Worm (Caenorhabditis elegans) whole organism, L1 larva: ENCODE results near the gene C45G9.2.

Experiments
- C34B4.2 ChIP-seq: sonication (generic microtip); optimal IDR thresholded peaks from 2 replicates; lab custom pipeline; 2017; ENCODE audit warnings: mild to moderate bottlenecking, missing genetic modification characterization, missing compliant biosample characterization
- F16B12.6 ChIP-seq: fragments of 150-350 bp; optimal IDR thresholded peaks from 2 replicates; lab custom pipeline; 2014; ENCODE audit warnings: missing biosample characterization, missing genetic modification characterization
- Y116A8C.19 ChIP-seq: sonication (generic microtip); optimal IDR thresholded peaks from 2 replicates; lab custom pipeline; 2016; ENCODE audit warnings: missing compliant biosample characterization, missing genetic modification characterization, borderline replicate concordance
- alr-1 ChIP-seq: fragments of 200-800 bp; sonication (Bioruptor generic); optimal IDR thresholded peaks from 2 replicates; lab custom pipeline; 2018; ENCODE audit warnings: borderline replicate concordance, mild to moderate bottlenecking, missing genetic modification characterization, missing compliant biosample characterization
- aly-2 ChIP-seq: fragments of 150-350 bp; optimal IDR thresholded peaks from 2 replicates; lab custom pipeline; 2014; ENCODE audit warnings: missing biosample characterization, missing genetic modification characterization
- blmp-1 ChIP-seq: fragments of 150-350 bp; optimal IDR thresholded peaks from 2 replicates; lab custom pipeline; 2014; ENCODE audit warnings: missing biosample characterization, missing genetic modification characterization
- ceh-88 ChIP-seq: fragments of 200-800 bp; sonication (Bioruptor generic); IDR thresholded peaks from 2 replicates; pipeline ENCODE4 v1.3.6; 2022; ENCODE audit warnings: missing genetic modification characterization, missing compliant biosample characterization
- ces-1 ChIP-seq: fragments of 150-350 bp; optimal IDR thresholded peaks from 2 replicates; lab custom pipeline; 2014; ENCODE audit warnings: missing biosample characterization, missing genetic modification reagents, missing genetic modification characterization
- efl-3 ChIP-seq: fragments of 200-800 bp; sonication (Bioruptor generic); optimal IDR thresholded peaks from 2 replicates; lab custom pipeline; 2018; ENCODE audit warnings: mild to moderate bottlenecking, missing genetic modification characterization, missing compliant biosample characterization
- egl-13 ChIP-seq: sonication (generic microtip); optimal IDR thresholded peaks from 2 replicates; lab custom pipeline; 2016; ENCODE audit warnings: missing genotype, missing genetic modification reagents, missing genetic modification characterization, missing compliant biosample characterization
- ets-5 ChIP-seq: fragments of 200-800 bp; sonication (Bioruptor generic); IDR thresholded peaks from 2 replicates; pipeline ENCODE4 v1.3.6; 2022; ENCODE audit warnings: missing genetic modification characterization, missing compliant biosample characterization
- fos-1 ChIP-seq: fragments of 150-350 bp; optimal IDR thresholded peaks from 2 replicates; lab custom pipeline; 2014; ENCODE audit warnings: missing biosample characterization, missing genetic modification characterization
- hlh-17 ChIP-seq: fragments of 200-800 bp; sonication (Bioruptor generic); optimal IDR thresholded peaks from 2 replicates; lab custom pipeline; 2018; ENCODE audit warnings: missing genetic modification characterization, mild to moderate bottlenecking, missing compliant biosample characterization, moderate library complexity, borderline replicate concordance
- hlh-4 ChIP-seq: sonication (generic microtip); optimal IDR thresholded peaks from 2 replicates; lab custom pipeline; 2016; ENCODE audit warnings: mild to moderate bottlenecking, missing genetic modification characterization, missing compliant biosample characterization
- hpl-2 ChIP-seq: fragments of 150-350 bp; optimal IDR thresholded peaks from 2 replicates; lab custom pipeline; 2014; ENCODE audit warnings: missing biosample characterization, missing genetic modification reagents, missing genetic modification characterization
- irx-1 ChIP-seq: sonication (generic microtip); optimal IDR thresholded peaks from 2 replicates; lab custom pipeline; 2016; ENCODE audit warnings: missing genetic modification characterization, missing compliant biosample characterization
- isw-1 ChIP-seq: fragments of 200-800 bp; sonication (Bioruptor generic); IDR thresholded peaks from 2 replicates; pipeline ENCODE4 v1.3.6; 2022; ENCODE audit warnings: missing genetic modification characterization, missing compliant biosample characterization
- jun-1 ChIP-seq: fragments of 150-350 bp; optimal IDR thresholded peaks from 2 replicates; lab custom pipeline; 2014; ENCODE audit warnings: missing biosample characterization, missing genetic modification reagents, missing genetic modification characterization
- lin-13 ChIP-seq: fragments of 150-350 bp; optimal IDR thresholded peaks from 2 replicates; lab custom pipeline; 2014; ENCODE audit warnings: missing biosample characterization, missing genetic modification reagents, missing genetic modification characterization
- lin-14 ChIP-seq: fragments of 200-800 bp; sonication (Bioruptor generic); optimal IDR thresholded peaks from 2 replicates; lab custom pipeline; 2018; ENCODE audit warnings: mild to moderate bottlenecking, missing genetic modification characterization, moderate library complexity, missing compliant biosample characterization
- lin-39 ChIP-seq: fragments of 150-350 bp; optimal IDR thresholded peaks from 2 replicates; lab custom pipeline; 2014; ENCODE audit warnings: missing biosample characterization, missing genetic modification reagents, missing genetic modification characterization
- lir-3 ChIP-seq: sonication (generic microtip); optimal IDR thresholded peaks from 2 replicates; lab custom pipeline; 2016; ENCODE audit warnings: mild to moderate bottlenecking, missing genetic modification characterization, moderate library complexity, missing compliant biosample characterization; ENCODE audit not compliant: poor library complexity
- lsy-2 ChIP-seq, 2 experiments: fragments of 150-350 bp; optimal IDR thresholded peaks; 2 replicates each; lab custom pipeline; 2014; ENCODE audit warnings: missing biosample characterization in 2 of 2, missing genetic modification characterization in 2 of 2
- mab-9 ChIP-seq: fragments of 200-800 bp; sonication (Bioruptor generic); IDR thresholded peaks from 2 replicates; pipeline ENCODE4 v1.3.6; 2022; ENCODE audit warnings: missing genetic modification reagents, missing genetic modification characterization, missing compliant biosample characterization
- mep-1 ChIP-seq: fragments of 150-350 bp; optimal IDR thresholded peaks from 2 replicates; lab custom pipeline; 2014; ENCODE audit warnings: missing biosample characterization, missing genetic modification characterization
- nhr-12 ChIP-seq: sonication (generic microtip); optimal IDR thresholded peaks from 2 replicates; lab custom pipeline; 2017; ENCODE audit warnings: missing biosample characterization, missing genetic modification characterization
- nhr-20 ChIP-seq: sonication (generic microtip); optimal IDR thresholded peaks from 2 replicates; lab custom pipeline; 2016; ENCODE audit warnings: mild to moderate bottlenecking, missing genetic modification characterization, missing compliant biosample characterization
- nhr-237 ChIP-seq: fragments of 150-350 bp; optimal IDR thresholded peaks from 2 replicates; lab custom pipeline; 2014; ENCODE audit warnings: missing biosample characterization, missing genetic modification characterization
- nhr-71 ChIP-seq: sonication (generic microtip); optimal IDR thresholded peaks from 2 replicates; lab custom pipeline; 2016; ENCODE audit warnings: mild to moderate bottlenecking, missing genetic modification characterization, moderate library complexity, missing compliant biosample characterization
- nhr-77 ChIP-seq: fragments of 150-350 bp; optimal IDR thresholded peaks from 2 replicates; lab custom pipeline; 2014; ENCODE audit warnings: missing biosample characterization, missing genetic modification characterization
- nhr-85 ChIP-seq: sonication (generic microtip); peaks from one replicate; lab custom pipeline; 2016; ENCODE audit warnings: missing genetic modification characterization, inconsistent platforms, missing compliant biosample characterization
- nhr-90 ChIP-seq: sonication (generic microtip); optimal IDR thresholded peaks from 2 replicates; lab custom pipeline; 2016; ENCODE audit warnings: mild to moderate bottlenecking, missing genetic modification characterization, missing compliant biosample characterization; ENCODE audit not compliant: poor library complexity
- pax-3 ChIP-seq: fragments of 200-800 bp; sonication (Bioruptor generic); optimal IDR thresholded peaks from 2 replicates; lab custom pipeline; 2018; ENCODE audit warnings: mild to moderate bottlenecking, missing genetic modification characterization, moderate library complexity, missing compliant biosample characterization
- snpc-4 ChIP-seq: fragments of 150-350 bp; optimal IDR thresholded peaks from 2 replicates; lab custom pipeline; 2014; ENCODE audit warnings: missing biosample characterization, missing genetic modification characterization
- sox-4 ChIP-seq: sonication (generic microtip); optimal IDR thresholded peaks from 2 replicates; lab custom pipeline; 2016; ENCODE audit warnings: missing genetic modification characterization, missing compliant biosample characterization
- sptf-1 ChIP-seq: fragments of 150-350 bp; optimal IDR thresholded peaks from 2 replicates; lab custom pipeline; 2014; ENCODE audit warnings: missing biosample characterization, missing genetic modification characterization
- sup-37 ChIP-seq: fragments of 200-800 bp; sonication (Bioruptor generic); optimal IDR thresholded peaks from 2 replicates; lab custom pipeline; 2018; ENCODE audit warnings: mild to moderate bottlenecking, missing genetic modification characterization, missing compliant biosample characterization
- tlp-1 ChIP-seq: fragments of 150-350 bp; optimal IDR thresholded peaks from 2 replicates; lab custom pipeline; 2014; ENCODE audit warnings: missing biosample characterization, missing genetic modification characterization
- unc-30 ChIP-seq: sonication (generic microtip); optimal IDR thresholded peaks from 2 replicates; lab custom pipeline; 2017; ENCODE audit warnings: missing biosample characterization, missing genetic modification characterization
- unc-62 ChIP-seq: fragments of 150-350 bp; optimal IDR thresholded peaks from 2 replicates; lab custom pipeline; 2014; ENCODE audit warnings: missing biosample characterization, missing genetic modification reagents, missing genetic modification characterization
- unc-86 ChIP-seq: sonication (generic microtip); optimal IDR thresholded peaks from 2 replicates; lab custom pipeline; 2016; ENCODE audit warnings: missing genetic modification characterization, missing compliant biosample characterization
- unc-98 ChIP-seq: fragments of 200-800 bp; sonication (Bioruptor generic); IDR thresholded peaks from 2 replicates; pipeline ENCODE4 v1.3.6; 2022; ENCODE audit warnings: missing genetic modification characterization, missing compliant biosample characterization
- ztf-11 ChIP-seq, 2 experiments: sonication (generic microtip); optimal IDR thresholded peaks; 2 replicates each; lab custom pipeline; 2016 to 2017; ENCODE audit warnings: missing genetic modification characterization in 2 of 2, missing biosample characterization in 1 of 2, missing compliant biosample characterization in 1 of 2
- ztf-4 ChIP-seq: fragments of 150-350 bp; optimal IDR thresholded peaks from 2 replicates; lab custom pipeline; 2014; ENCODE audit warnings: missing biosample characterization, missing genetic modification characterization

Gene C45G9.2

ce11 chrIII:5068675-5069233 lies at the start of gene C45G9.2, which contains the start of gene C45G9.11 (continued):
- TF ChIP-seq fos-1 (tag; lab: Kevin White, UChicago) (peak; percentile 26), sup-37 (GFP tag; lab: Kevin White, UChicago) (peak; percentile 69), lsy-2 (tag; optimal IDR thresholded peaks at IDR 0.05; lab: Kevin White, UChicago) (peak; percentile 78 to 85), blmp-1 (peak; percentile 48), unc-30 (tag; lab: Kevin White, UChicago) (no peak), ets-5 (GFP tag; lab: Robert Waterston, UW) (no peak), nhr-71 (tag; lab: Kevin White, UChicago) (peak; percentile 90), unc-98 (GFP tag; lab: Robert Waterston, UW) (peak; percentile 85), lir-3 (tag; lab: Kevin White, UChicago) (peak; percentile 95), lin-39 (tag; lab: Kevin White, UChicago) (peak; percentile 48), hpl-2 (no peak), nhr-12 (tag; lab: Kevin White, UChicago) (no peak), F16B12.6 (tag; lab: Kevin White, UChicago) (peak; percentile 26), ztf-4 (tag; lab: Kevin White, UChicago) (no peak), C34B4.2 (tag; lab: Kevin White, UChicago) (peak; percentile 16), unc-62 (GFP tag; lab: Kevin White, UChicago) (no peak), alr-1 (tag; lab: Kevin White, UChicago) (no peak), hlh-4 (tag; lab: Kevin White, UChicago) (peak; percentile 52), sptf-1 (tag; lab: Kevin White, UChicago) (no peak), unc-86 (peak; percentile 60), aly-2 (tag; lab: Kevin White, UChicago) (peak; percentile 45), lin-13 (peak; percentile 54), nhr-20 (tag; lab: Kevin White, UChicago) (peak; percentile 85), irx-1 (tag; lab: Kevin White, UChicago) (peak; percentile 95), nhr-90 (tag; lab: Kevin White, UChicago) (peak; percentile 90), ces-1 (GFP tag; lab: Kevin White, UChicago) (no peak), lin-14 (GFP tag; lab: Kevin White, UChicago) (peak; percentile 78), egl-13 (tag; lab: Kevin White, UChicago) (peak; percentile 87), nhr-85 (tag; lab: Kevin White, UChicago) (peak; percentile 95), mab-9 (GFP tag; lab: Robert Waterston, UW) (peak; percentile 71), isw-1 (GFP tag; lab: Robert Waterston, UW) (peak; percentile 62), tlp-1 (tag; lab: Kevin White, UChicago) (no peak), nhr-237 (tag; lab: Kevin White, UChicago) (no peak)

DNA sequence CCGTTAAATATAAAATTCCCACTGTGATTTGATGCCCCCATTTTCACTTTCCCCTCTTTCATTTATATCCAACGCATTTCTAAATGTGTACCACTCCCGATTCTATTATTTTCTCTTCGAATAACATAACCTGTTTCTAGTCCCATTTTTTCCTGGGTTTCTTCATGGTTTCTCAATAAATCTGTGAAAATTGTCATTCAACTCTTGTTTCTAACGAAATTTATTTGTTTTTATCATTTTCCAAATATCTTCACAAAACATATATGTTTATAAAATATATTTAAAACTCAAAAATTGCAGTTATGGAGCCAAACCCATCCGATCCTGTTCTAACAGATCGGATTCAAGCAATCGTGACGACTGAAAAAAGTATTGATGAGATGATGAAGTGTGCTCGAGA lies 47.9 kb upstream of the C45G9.2 start, which contains the start of gene mdt-11:
Gene mdt-11, plus strand, starts transcription at position 301 of the 400 bp plus-strand sequence.
- TF ChIP-seq C34B4.2 (tag; lab: Kevin White, UChicago): no peak
- TF ChIP-seq sox-4 (tag; lab: Kevin White, UChicago): no peak
- TF ChIP-seq sup-37 (GFP tag; lab: Kevin White, UChicago): no peak
- no peak for TF ChIP-seq efl-3
- TF ChIP-seq jun-1 (tag; lab: Kevin White, UChicago): no peak
- no peak for TF ChIP-seq nhr-77 (tag; lab: Kevin White, UChicago)
- no peak for TF ChIP-seq hlh-17 (GFP tag; lab: Kevin White, UChicago)
- no peak for TF ChIP-seq Y116A8C.19 (tag; lab: Kevin White, UChicago)
- no peak for TF ChIP-seq pax-3 (tag; lab: Kevin White, UChicago)
- no peak for TF ChIP-seq ztf-11 (tag; optimal IDR thresholded peaks at IDR 0.05; lab: Kevin White, UChicago)
- no peak for TF ChIP-seq unc-62 (GFP tag; lab: Kevin White, UChicago)
- TF ChIP-seq blmp-1: no peak
- no peak for TF ChIP-seq mep-1 (tag; lab: Kevin White, UChicago)
- no peak for TF ChIP-seq snpc-4 (tag; lab: Kevin White, UChicago)
- no peak for TF ChIP-seq ceh-88
- TF ChIP-seq unc-30 (tag; lab: Kevin White, UChicago): no peak
- TF ChIP-seq, all 84 proteins: peak for 0
